Fruit fly (Drosophila melanogaster) whole organism, embryonic: ENCODE results near the gene CG10874.

Source experiments
- Atf-2 ChIP-seq: fragments of 200-800 bp; sonication (Bioruptor generic); optimal IDR thresholded peaks from 2 replicates; lab custom pipeline; 2016; ENCODE audit warnings: missing biosample characterization, missing genetic modification characterization
- Atf6 ChIP-seq: fragments of 200-800 bp; sonication (Bioruptor generic); IDR thresholded peaks from 2 replicates; pipeline ENCODE4 v1.3.6; 2022; ENCODE audit warnings: missing biosample characterization, missing genetic modification characterization
- Bgb ChIP-seq: fragments of 200-800 bp; sonication (Bioruptor generic); IDR thresholded peaks from 2 replicates; pipeline ENCODE4 v1.3.6; 2022; ENCODE audit warnings: missing biosample characterization, missing genetic modification characterization; ENCODE audit not compliant: partially characterized antibody
- CG11456 ChIP-seq: fragments of 200-800 bp; sonication (Bioruptor generic); IDR thresholded peaks from 3 replicates; pipeline ENCODE4 v1.3.6; 2022; ENCODE audit warnings: missing biosample characterization, missing genetic modification characterization
- CG12071 ChIP-seq: fragments of 200-800 bp; sonication (Bioruptor generic); optimal IDR thresholded peaks from 3 replicates; lab custom pipeline; 2018; ENCODE audit warnings: missing biosample characterization, mild to moderate bottlenecking, missing genetic modification characterization
- CG12236 ChIP-seq: fragments of 200-800 bp; sonication (Bioruptor generic); optimal IDR thresholded peaks from 2 replicates; lab custom pipeline; 2016; ENCODE audit warnings: missing biosample characterization, missing genetic modification characterization
- CG13296 ChIP-seq: fragments of 200-800 bp; sonication (Bioruptor generic); optimal IDR thresholded peaks from 3 replicates; lab custom pipeline; 2018; ENCODE audit warnings: missing biosample characterization, mild to moderate bottlenecking, missing genetic modification characterization
- CG14014 ChIP-seq: fragments of 200-800 bp; sonication (Bioruptor generic); IDR thresholded peaks from 2 replicates; pipeline ENCODE4 v1.3.6; 2022; ENCODE audit warnings: missing biosample characterization, missing genetic modification characterization
- CG14050 ChIP-seq: fragments of 200-800 bp; sonication (Bioruptor generic); IDR thresholded peaks from 3 replicates; pipeline ENCODE4 v1.3.6; 2022; ENCODE audit warnings: missing biosample characterization, missing genetic modification characterization
- CG17186 ChIP-seq: fragments of 200-800 bp; sonication (Bioruptor generic); optimal IDR thresholded peaks from 3 replicates; lab custom pipeline; 2017; ENCODE audit warnings: missing biosample characterization, missing genetic modification reagents, missing genetic modification characterization
- CG1792 ChIP-seq: fragments of 200-800 bp; sonication (Bioruptor generic); optimal IDR thresholded peaks from 2 replicates; lab custom pipeline; 2016; ENCODE audit warnings: missing biosample characterization, missing genetic modification characterization
- CG18599 ChIP-seq: fragments of 200-800 bp; sonication (Bioruptor generic); optimal IDR thresholded peaks from 3 replicates; lab custom pipeline; 2017; ENCODE audit warnings: missing biosample characterization, missing genetic modification characterization, mild to moderate bottlenecking, moderate library complexity, missing genetic modification reagents
- CG2678 ChIP-seq: fragments of 200-800 bp; sonication (Bioruptor generic); optimal IDR thresholded peaks from 3 replicates; lab custom pipeline; 2019; ENCODE audit warnings: missing biosample characterization, mild to moderate bottlenecking, missing genetic modification characterization, moderate library complexity
- CG43689 ChIP-seq: fragments of 200-800 bp; sonication (Bioruptor generic); IDR thresholded peaks from 2 replicates; pipeline ENCODE4 v1.3.6; 2022; ENCODE audit warnings: missing biosample characterization, missing genetic modification characterization
- CG4820 ChIP-seq: fragments of 200-800 bp; sonication (Bioruptor generic); optimal IDR thresholded peaks from 3 replicates; lab custom pipeline; 2016; ENCODE audit warnings: missing biosample characterization, missing genetic modification characterization
- CG8388 ChIP-seq: fragments of 200-800 bp; sonication (Bioruptor generic); optimal IDR thresholded peaks from 2 replicates; lab custom pipeline; 2019; ENCODE audit warnings: missing biosample characterization, mild to moderate bottlenecking, missing genetic modification characterization, moderate library complexity
- D19B ChIP-seq: fragments of 200-800 bp; sonication (Bioruptor generic); optimal IDR thresholded peaks from 2 replicates; lab custom pipeline; 2017; ENCODE audit warnings: missing biosample characterization, mild to moderate bottlenecking, missing genetic modification characterization
- Dip3 ChIP-seq: fragments of 200-800 bp; sonication (Bioruptor generic); optimal IDR thresholded peaks from 3 replicates; lab custom pipeline; 2016; ENCODE audit warnings: missing biosample characterization, missing genetic modification characterization
- Drgx ChIP-seq: fragments of 200-800 bp; sonication (Bioruptor generic); IDR thresholded peaks from 2 replicates; pipeline ENCODE4 v1.3.6; 2022; ENCODE audit warnings: missing biosample characterization, missing genetic modification characterization
- MESR4 ChIP-seq: fragments of 200-800 bp; sonication (Bioruptor generic); optimal IDR thresholded peaks from 2 replicates; lab custom pipeline; 2018; ENCODE audit warnings: missing biosample characterization, mild to moderate bottlenecking, missing genetic modification characterization, moderate library complexity
- Med ChIP-seq: fragments of 200-800 bp; sonication (Bioruptor generic); peaks from one replicate; lab custom pipeline; 2016; ENCODE audit warnings: missing biosample characterization, missing genetic modification characterization, mild to moderate bottlenecking, inconsistent platforms, moderate library complexity
- Nf-YC ChIP-seq: fragments of 200-800 bp; optimal IDR thresholded peaks from 3 replicates; lab custom pipeline; 2019; ENCODE audit warnings: missing biosample characterization, mild to moderate bottlenecking, missing genetic modification characterization, moderate library complexity
- NfI ChIP-seq: fragments of 200-800 bp; sonication (Bioruptor generic); optimal IDR thresholded peaks from 3 replicates; lab custom pipeline; 2018; ENCODE audit warnings: missing biosample characterization, mild to moderate bottlenecking, missing genetic modification characterization, moderate library complexity
- ab ChIP-seq: fragments of 200-800 bp; sonication (Bioruptor generic); optimal IDR thresholded peaks from 2 replicates; lab custom pipeline; 2016; ENCODE audit warnings: missing biosample characterization, missing genetic modification characterization
- abd-A ChIP-seq: fragments of 200-800 bp; sonication (Bioruptor generic); optimal IDR thresholded peaks from 3 replicates; lab custom pipeline; 2019; ENCODE audit warnings: missing biosample characterization, mild to moderate bottlenecking, missing genetic modification characterization, moderate library complexity
- ato ChIP-seq: fragments of 200-800 bp; sonication (Bioruptor generic); IDR thresholded peaks from 2 replicates; pipeline ENCODE4 v1.3.6; 2022; ENCODE audit warnings: missing biosample characterization, missing genetic modification characterization; ENCODE audit not compliant: partially characterized antibody
- bigmax ChIP-seq: fragments of 200-800 bp; sonication (Bioruptor generic); optimal IDR thresholded peaks from 2 replicates; lab custom pipeline; 2018; ENCODE audit warnings: missing biosample characterization, mild to moderate bottlenecking, missing genetic modification characterization
- crp ChIP-seq, 2 experiments: fragments of 200-800 bp; sonication (Bioruptor generic); optimal IDR thresholded peaks; 2 replicates in 1 of 2; 3 replicates in 1 of 2; lab custom pipeline; 2017; ENCODE audit warnings: missing biosample characterization in 2 of 2, missing genetic modification characterization in 2 of 2, mild to moderate bottlenecking in 1 of 2, moderate library complexity in 1 of 2
- ewg ChIP-seq: fragments of 200-800 bp; sonication (Bioruptor generic); optimal IDR thresholded peaks from 3 replicates; lab custom pipeline; 2017; ENCODE audit warnings: mild to moderate bottlenecking, missing biosample characterization, missing genetic modification reagents, missing genetic modification characterization
- hbn ChIP-seq: fragments of 200-800 bp; sonication (Bioruptor generic); IDR thresholded peaks from 2 replicates; pipeline ENCODE4 v1.3.6; 2022; ENCODE audit warnings: missing biosample characterization, missing genetic modification characterization; ENCODE audit not compliant: partially characterized antibody
- oc ChIP-seq: fragments of 200-800 bp; sonication (Bioruptor generic); optimal IDR thresholded peaks from 2 replicates; lab custom pipeline; 2018; ENCODE audit warnings: missing biosample characterization, mild to moderate bottlenecking, missing genetic modification characterization, moderate library complexity
- pan ChIP-seq, 4 experiments: fragments of >200 bp in 3 of 4; fragments of 200-800 bp in 1 of 4; sonication (Bioruptor generic) in 1 of 4; optimal IDR thresholded peaks in 3 of 4; IDR thresholded peaks in 1 of 4; 2 replicates each; pipeline versions ENCODE4 v1.3.6 to Lab custom; 2017 to 2022; ENCODE audit warnings: missing biosample characterization in 2 of 4, missing genetic modification characterization in 2 of 4, mixed read lengths in 1 of 4
- rib ChIP-seq: fragments of 200-800 bp; sonication (Bioruptor generic); IDR thresholded peaks from 2 replicates; pipeline ENCODE4 v1.3.6; 2022; ENCODE audit warnings: missing biosample characterization, missing genetic modification characterization
- row ChIP-seq: fragments of 200-800 bp; sonication (Bioruptor generic); IDR thresholded peaks from 3 replicates; pipeline ENCODE4 v1.3.6; 2022; ENCODE audit warnings: missing biosample characterization, missing genetic modification characterization
- sens ChIP-seq: fragments of 200-800 bp; sonication (Bioruptor generic); peaks from one replicate; lab custom pipeline; 2016; ENCODE audit warnings: missing biosample characterization, missing genetic modification characterization
- sna ChIP-seq: fragments of 200-800 bp; sonication (Bioruptor generic); IDR thresholded peaks from 2 replicates; pipeline ENCODE4 v1.3.6; 2022; ENCODE audit warnings: missing biosample characterization, missing genetic modification characterization; ENCODE audit not compliant: partially characterized antibody
- tgo ChIP-seq: fragments of 200-800 bp; sonication (Bioruptor generic); IDR thresholded peaks from 3 replicates; pipeline ENCODE4 v1.3.6; 2022; ENCODE audit warnings: missing biosample characterization, missing genetic modification characterization
- toy ChIP-seq: fragments of 200-800 bp; sonication (Bioruptor generic); IDR thresholded peaks from 2 replicates; pipeline ENCODE4 v1.3.6; 2022; ENCODE audit warnings: missing biosample characterization, missing genetic modification characterization
- trem ChIP-seq: fragments of 200-800 bp; optimal IDR thresholded peaks from 3 replicates; lab custom pipeline; 2019; ENCODE audit warnings: missing biosample characterization, mild to moderate bottlenecking, missing genetic modification characterization, moderate library complexity
- unpg ChIP-seq: fragments of 200-800 bp; sonication (Bioruptor generic); optimal IDR thresholded peaks from 3 replicates; lab custom pipeline; 2018; ENCODE audit warnings: missing biosample characterization, mild to moderate bottlenecking, missing genetic modification characterization, moderate library complexity
- wdn ChIP-seq: fragments of 200-800 bp; sonication (Bioruptor generic); IDR thresholded peaks from 2 replicates; pipeline ENCODE4 v1.3.6; 2022; ENCODE audit warnings: missing biosample characterization, missing genetic modification characterization
- zfh1 ChIP-seq: fragments of 200-800 bp; sonication (Bioruptor generic); IDR thresholded peaks from 3 replicates; pipeline ENCODE4 v1.3.6; 2022; ENCODE audit warnings: missing biosample characterization, missing genetic modification characterization

CG10874 gene

DNA sequence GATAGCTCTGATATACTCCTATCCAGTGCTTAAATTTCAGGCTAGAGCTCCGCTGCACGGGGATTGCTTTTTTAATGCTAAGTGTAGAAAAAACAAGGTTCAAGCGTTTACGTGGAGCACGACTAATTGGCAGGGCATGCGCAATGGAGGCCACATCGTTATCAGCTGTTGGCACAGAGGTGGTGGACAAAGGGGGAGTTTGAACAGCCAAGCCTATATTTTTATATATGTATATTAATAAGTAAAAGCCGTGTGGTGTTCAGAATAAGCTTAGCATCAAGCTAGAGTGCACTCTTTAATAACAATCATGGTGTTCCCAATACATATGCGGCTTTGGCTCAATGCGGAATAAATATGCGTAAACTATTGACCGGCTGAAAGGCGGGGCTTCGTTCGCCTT lies 20.3 kb upstream of the CG10874 start, which contains the start of gene CG15385:
Gene CG15385 (minus strand): TSS at position 94 of the 400 bp plus-strand sequence.
- TF ChIP-seq hbn (GFP tag; lab: Robert Waterston, UW) (no peak), Atf-2 (GFP tag; lab: Kevin White, UChicago) (no peak), Med (GFP tag; lab: Kevin White, UChicago) (peak; percentile 70), CG11456 (GFP tag; lab: Robert Waterston, UW) (no peak), bigmax (GFP tag; lab: Kevin White, UChicago) (no peak), CG43689 (GFP tag; lab: Robert Waterston, UW) (no peak), CG8388 (GFP tag; lab: Kevin White, UChicago) (no peak), CG18599 (GFP tag; lab: Kevin White, UChicago) (peak; percentile 3), oc (no peak), ewg (GFP tag; lab: Kevin White, UChicago) (peak; percentile 96), crp (GFP tag; optimal IDR thresholded peaks at IDR 0.05; lab: Kevin White, UChicago) (peak in 1 of 2 experiments; percentile 68), ato (GFP tag; lab: Robert Waterston, UW) (no peak), row (GFP tag; lab: Robert Waterston, UW) (peak; percentile 49; the same call in 2 of the 3 replicates), unpg (GFP tag; lab: Kevin White, UChicago) (no peak), MESR4 (GFP tag; lab: Kevin White, UChicago) (peak; percentile 11)

DNA sequence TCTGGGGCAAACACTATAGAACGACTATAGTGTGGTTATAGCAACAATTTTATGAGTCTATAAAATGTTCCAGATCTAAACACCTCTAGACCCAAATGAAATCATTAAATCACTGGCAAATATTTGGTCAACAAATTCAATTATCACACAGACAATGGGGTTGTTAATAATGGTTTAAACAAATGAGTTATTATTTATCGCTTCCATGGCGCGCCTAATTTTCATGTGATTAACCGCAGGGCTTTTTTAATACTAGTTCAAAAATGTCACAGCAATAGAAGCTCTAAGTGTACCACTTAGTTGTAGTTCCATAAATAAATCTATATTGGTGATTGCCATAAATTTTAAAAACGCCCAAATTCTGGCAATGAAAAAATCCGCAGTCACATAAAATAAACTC lies 16.8 kb upstream of the CG10874 start, which contains the start of gene CG33124:
Gene CG33124 (minus strand): TSS at position 101 of the 400 bp plus-strand sequence.
- TF ChIP-seq CG1792 (GFP tag; lab: Kevin White, UChicago) (no peak), CG13296 (GFP tag; lab: Kevin White, UChicago) (peak; percentile 3), Med (GFP tag; lab: Kevin White, UChicago) (peak; percentile 7), NfI (GFP tag; lab: Kevin White, UChicago) (no peak), CG2678 (tag; lab: Kevin White, UChicago) (peak; percentile 28)
- TF ChIP-seq, all 482 proteins: peak for 3

DNA sequence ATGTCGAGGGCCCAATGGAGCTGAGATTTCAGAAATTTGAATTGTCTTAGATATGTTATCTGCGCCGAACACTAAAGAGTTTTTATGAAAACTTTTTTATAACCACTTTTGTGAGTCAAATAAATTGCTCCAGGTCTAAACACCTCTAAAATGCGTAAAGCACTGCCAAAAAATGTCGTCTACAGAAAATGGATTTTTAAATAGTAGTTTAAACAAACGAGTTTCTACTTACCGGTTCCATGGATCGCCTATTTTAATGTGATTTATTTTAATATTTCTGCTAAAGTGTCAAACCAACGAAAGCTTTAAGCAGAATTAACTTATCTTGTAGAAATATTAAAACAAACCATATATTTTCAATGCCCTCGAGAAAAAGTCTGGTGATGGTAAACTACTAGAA lies 13.9 kb upstream of the CG10874 start, which contains the start of gene CG31668:
Gene CG31668 (minus strand): TSS at position 101 of the 400 bp plus-strand sequence.
- peak; percentile 62 for TF ChIP-seq sens (GFP tag; lab: Kevin White, UChicago)
- no peak for TF ChIP-seq tgo (GFP tag; lab: Robert Waterston, UW)
- TF ChIP-seq zfh1 = no peak
- TF ChIP-seq CG4820 (GFP tag; lab: Kevin White, UChicago) = no peak
- TF ChIP-seq CG14014 (GFP tag; lab: Robert Waterston, UW) = no peak

DNA sequence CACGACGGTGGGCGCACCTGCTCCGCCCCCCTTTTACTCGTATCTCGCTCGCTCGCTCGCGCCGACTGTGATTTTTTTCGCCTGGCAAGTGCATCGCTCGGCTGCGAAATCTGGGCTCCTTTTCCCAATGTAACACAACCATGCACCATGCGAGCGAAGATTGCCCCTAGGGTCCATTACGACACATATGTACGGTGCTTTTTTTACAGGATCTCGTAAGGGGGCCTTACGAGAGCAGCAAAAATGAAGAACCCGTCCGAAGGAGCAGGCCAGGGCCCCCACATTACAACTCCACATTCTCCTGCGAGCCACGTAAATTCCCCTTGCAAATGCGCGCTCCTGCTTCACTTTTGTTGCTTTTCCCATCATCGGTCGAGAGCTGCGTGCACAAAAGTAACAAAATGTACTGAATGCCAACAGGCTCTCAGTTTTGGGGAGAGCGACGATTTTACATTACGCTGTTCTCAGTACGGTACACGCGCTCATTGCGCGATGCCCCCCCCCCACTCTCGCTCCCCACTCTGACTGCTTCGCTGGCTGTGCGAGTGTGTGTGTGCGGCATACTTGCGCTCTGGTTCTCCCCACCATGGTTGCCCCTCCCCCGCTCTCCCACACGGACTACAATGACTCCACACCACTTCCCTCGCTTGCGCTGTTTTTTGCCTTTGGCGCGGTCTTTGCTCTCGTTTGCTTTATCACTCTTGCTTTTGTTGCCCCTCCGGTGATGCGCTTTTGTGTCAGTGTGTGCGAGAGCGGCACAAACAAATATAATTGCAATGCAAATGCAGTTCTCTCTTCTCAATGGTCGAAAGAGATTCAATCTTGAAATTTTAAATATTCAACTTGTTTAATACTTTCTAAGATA lies 10.9 kb upstream of the CG10874 start:
- TF ChIP-seq trem (tag; lab: Kevin White, UChicago) (no peak), rib (GFP tag; lab: Robert Waterston, UW) (peak; percentile 70), Drgx (GFP tag; lab: Robert Waterston, UW) (peak; percentile 69), wdn (GFP tag; lab: Robert Waterston, UW) (no peak), abd-A (tag; lab: Kevin White, UChicago) (peak; percentile 88), toy (GFP tag; lab: Robert Waterston, UW) (no peak), Dip3 (GFP tag; lab: Kevin White, UChicago) (no peak), CG14050 (GFP tag; lab: Robert Waterston, UW) (no peak), Atf6 (0 out of 2 replicates have a peak, but pooled peaks have one; percentile 17), ab (GFP tag; lab: Kevin White, UChicago) (peak; percentile 89), sna (peak; percentile 38; the same call in 1 of the 2 replicates), CG17186 (peak; percentile 19), D19B (GFP tag; lab: Kevin White, UChicago) (no peak), CG12236 (GFP tag; lab: Kevin White, UChicago) (no peak), pan (optimal IDR thresholded peaks at IDR 0.05; lab: Kevin White, UChicago) (no peak), pan (GFP tag; optimal IDR thresholded peaks at IDR 0.05 in 1 of 2, IDR thresholded peaks at IDR 0.05 in 1 of 2) (peak in 1 of 2 experiments; percentile 21), CG12071 (peak; percentile 1), Bgb (GFP tag; lab: Robert Waterston, UW) (peak; percentile 66), Nf-YC (tag; lab: Kevin White, UChicago) (peak; percentile 57)
